Worm (Caenorhabditis elegans) whole organism, L4 larva: Measurements from ENCODE around the gene lir-2.

Source experiments
- F10B5.3 ChIP-seq: sonication (generic microtip); optimal IDR thresholded peaks from 2 replicates; lab custom pipeline; 2016; ENCODE audit warnings: mild to moderate bottlenecking, missing genetic modification characterization, missing compliant biosample characterization
- F26F4.8 ChIP-seq: fragments of 200-800 bp; sonication (Bioruptor generic); conservative IDR thresholded peaks from 2 replicates; pipeline ENCODE4 v1.3.6; 2022; ENCODE audit warnings: missing genetic modification characterization, missing compliant biosample characterization
- F49E8.2 ChIP-seq: sonication (generic microtip); optimal IDR thresholded peaks from 2 replicates; lab custom pipeline; 2016; ENCODE audit warnings: missing compliant biosample characterization, mild to moderate bottlenecking, missing genetic modification characterization, borderline replicate concordance
- Y105C5A.15 ChIP-seq: fragments of 200-800 bp; sonication (Bioruptor generic); IDR thresholded peaks from 2 replicates; pipeline ENCODE4 v1.3.6; 2022; ENCODE audit warnings: missing genetic modification characterization, missing compliant biosample characterization
- Y5F2A.4 ChIP-seq: fragments of 200-800 bp; sonication (Bioruptor generic); optimal IDR thresholded peaks from 2 replicates; lab custom pipeline; 2018; ENCODE audit warnings: mild to moderate bottlenecking, missing genetic modification characterization, missing compliant biosample characterization
- Y75B8A.6 ChIP-seq: fragments of 200-800 bp; sonication (Bioruptor generic); IDR thresholded peaks from 2 replicates; pipeline ENCODE4 v1.3.6; 2022; ENCODE audit warnings: missing genetic modification reagents, missing genetic modification characterization, missing compliant biosample characterization
- ZK337.2 ChIP-seq: fragments of 200-800 bp; sonication (Bioruptor generic); IDR thresholded peaks from 2 replicates; pipeline ENCODE4 v1.3.6; 2022; ENCODE audit warnings: missing genetic modification reagents, missing genetic modification characterization, missing compliant biosample characterization
- ceh-28 ChIP-seq: fragments of 150-350 bp; optimal IDR thresholded peaks from 2 replicates; lab custom pipeline; 2014; ENCODE audit warnings: missing biosample characterization, missing genetic modification reagents, missing genetic modification characterization
- ceh-44 ChIP-seq: fragments of 200-800 bp; sonication (Bioruptor generic); IDR thresholded peaks from 2 replicates; pipeline ENCODE4 v1.3.6; 2022; ENCODE audit warnings: missing genetic modification reagents, missing genetic modification characterization, missing compliant biosample characterization
- ceh-62 ChIP-seq: sonication (generic microtip); optimal IDR thresholded peaks from 2 replicates; lab custom pipeline; 2017; ENCODE audit warnings: missing biosample characterization, missing genetic modification characterization
- ceh-82 ChIP-seq: sonication (generic microtip); optimal IDR thresholded peaks from 2 replicates; lab custom pipeline; 2017; ENCODE audit warnings: missing biosample characterization, missing genetic modification characterization
- ces-1 ChIP-seq: fragments of 150-350 bp; sonication (generic microtip); optimal IDR thresholded peaks from 4 replicates; lab custom pipeline; 2014; ENCODE audit warnings: missing biosample characterization, missing genetic modification reagents, missing genetic modification characterization
- daf-19 ChIP-seq: fragments of 200-800 bp; sonication (Bioruptor generic); conservative IDR thresholded peaks from 2 replicates; pipeline ENCODE4 v1.3.6; 2022; ENCODE audit warnings: missing genetic modification characterization, missing compliant biosample characterization
- dmd-9 ChIP-seq: fragments of 200-800 bp; sonication (Bioruptor generic); IDR thresholded peaks from 2 replicates; pipeline ENCODE4 v1.3.6; 2022; ENCODE audit warnings: missing genetic modification reagents, missing genetic modification characterization, missing compliant biosample characterization
- dpl-1 ChIP-seq: fragments of 150-350 bp; optimal IDR thresholded peaks from 2 replicates; lab custom pipeline; 2014; ENCODE audit warnings: missing biosample characterization, missing genetic modification reagents, missing genetic modification characterization
- egl-27 ChIP-seq: sonication (generic microtip); optimal IDR thresholded peaks from 3 replicates; lab custom pipeline; 2017; ENCODE audit warnings: missing biosample characterization, missing genetic modification reagents, missing genetic modification characterization
- egl-43 ChIP-seq: fragments of 200-800 bp; sonication (Bioruptor generic); IDR thresholded peaks from 2 replicates; pipeline ENCODE4 v1.3.6; 2022; ENCODE audit warnings: missing genetic modification reagents, missing genetic modification characterization, missing compliant biosample characterization
- fos-1 ChIP-seq: fragments of 150-350 bp; optimal IDR thresholded peaks from 2 replicates; lab custom pipeline; 2014; ENCODE audit warnings: missing biosample characterization, missing genetic modification characterization
- hif-1 ChIP-seq, 2 experiments: sonication (generic microtip); optimal IDR thresholded peaks; 2 replicates each; lab custom pipeline; 2016 to 2017; ENCODE audit warnings: missing compliant biosample characterization in 2 of 2, missing genetic modification characterization in 2 of 2, missing genetic modification reagents in 2 of 2, missing genotype in 2 of 2, mild to moderate bottlenecking in 1 of 2
- lin-29 ChIP-seq: fragments of 200-800 bp; sonication (Bioruptor generic); IDR thresholded peaks from 2 replicates; pipeline ENCODE4 v1.3.6; 2022; ENCODE audit warnings: missing genetic modification reagents, missing genetic modification characterization, missing compliant biosample characterization
- lin-38 ChIP-seq: fragments of 200-800 bp; sonication (Bioruptor generic); IDR thresholded peaks from 2 replicates; pipeline ENCODE4 v1.3.6; 2022; ENCODE audit warnings: missing genetic modification reagents, missing genetic modification characterization, missing compliant biosample characterization
- lin-39 ChIP-seq: fragments of 150-350 bp; optimal IDR thresholded peaks from 2 replicates; lab custom pipeline; 2014; ENCODE audit warnings: missing biosample characterization, missing genetic modification reagents, missing genetic modification characterization
- madf-5 ChIP-seq, 2 experiments: fragments of 200-800 bp; sonication (Bioruptor generic); IDR thresholded peaks; 2 replicates each; pipeline ENCODE4 v1.3.6; 2022; ENCODE audit warnings: missing compliant biosample characterization in 2 of 2, missing genetic modification characterization in 2 of 2
- mdt-29 ChIP-seq: fragments of 200-800 bp; sonication (Bioruptor generic); IDR thresholded peaks from 2 replicates; pipeline ENCODE4 v1.3.6; 2022; ENCODE audit warnings: missing genetic modification reagents, missing genetic modification characterization, missing compliant biosample characterization
- mxl-2 ChIP-seq: fragments of 200-800 bp; sonication (Bioruptor generic); conservative IDR thresholded peaks from 2 replicates; pipeline ENCODE4 v1.3.6; 2022; ENCODE audit warnings: missing genetic modification reagents, missing genetic modification characterization, missing compliant biosample characterization
- nhr-10 ChIP-seq: fragments of 150-350 bp; optimal IDR thresholded peaks from 2 replicates; lab custom pipeline; 2014; ENCODE audit warnings: missing biosample characterization, missing genetic modification characterization
- nhr-102 ChIP-seq: sonication (generic microtip); optimal IDR thresholded peaks from 2 replicates; lab custom pipeline; 2016; ENCODE audit warnings: mild to moderate bottlenecking, missing genetic modification characterization, moderate library complexity, missing compliant biosample characterization
- nhr-11 ChIP-seq: fragments of 150-350 bp; optimal IDR thresholded peaks from 2 replicates; lab custom pipeline; 2014; ENCODE audit warnings: missing biosample characterization, missing genetic modification characterization
- nhr-25 ChIP-seq: sonication (generic microtip); optimal IDR thresholded peaks from 2 replicates; lab custom pipeline; 2017; ENCODE audit warnings: missing genetic modification characterization, mild to moderate bottlenecking, missing compliant biosample characterization, antibody characterized with exemption, moderate library complexity, borderline replicate concordance; ENCODE audit not compliant: insufficient read depth
- nhr-28 ChIP-seq: fragments of 150-350 bp; optimal IDR thresholded peaks from 2 replicates; lab custom pipeline; 2014; ENCODE audit warnings: missing biosample characterization, missing genetic modification characterization
- nhr-76 ChIP-seq: fragments of 150-350 bp; optimal IDR thresholded peaks from 2 replicates; lab custom pipeline; 2014; ENCODE audit warnings: missing biosample characterization, missing genetic modification characterization
- nhr-77 ChIP-seq: fragments of 150-350 bp; optimal IDR thresholded peaks from 2 replicates; lab custom pipeline; 2014; ENCODE audit warnings: missing biosample characterization, missing genetic modification characterization
- pha-4 ChIP-seq, 2 experiments: fragments of 150-350 bp in 1 of 2; fragments of 200-800 bp in 1 of 2; sonication (Bioruptor generic) in 1 of 2; IDR thresholded peaks in 1 of 2; optimal IDR thresholded peaks in 1 of 2; 2 replicates each; pipeline versions ENCODE4 v1.3.6 to Lab custom; 2014 to 2022; ENCODE audit warnings: missing genetic modification characterization in 2 of 2, missing genetic modification reagents in 2 of 2, missing biosample characterization in 1 of 2, missing compliant biosample characterization in 1 of 2
- pqm-1 ChIP-seq: sonication (generic microtip); optimal IDR thresholded peaks from 2 replicates; lab custom pipeline; 2017; ENCODE audit warnings: missing biosample characterization, missing genetic modification characterization
- saeg-2 ChIP-seq: fragments of 200-800 bp; sonication (Bioruptor generic); IDR thresholded peaks from 2 replicates; pipeline ENCODE4 v1.3.6; 2022; ENCODE audit warnings: missing genetic modification reagents, missing genetic modification characterization, missing compliant biosample characterization
- snpc-4 ChIP-seq: fragments of 150-350 bp; optimal IDR thresholded peaks from 2 replicates; lab custom pipeline; 2014; ENCODE audit warnings: missing biosample characterization, missing genetic modification characterization
- unc-39 ChIP-seq: sonication (generic microtip); optimal IDR thresholded peaks from 2 replicates; lab custom pipeline; 2017; ENCODE audit warnings: missing biosample characterization, missing genetic modification characterization
- unc-62 ChIP-seq, 3 experiments: fragments of 150-350 bp in 1 of 3; sonication (generic microtip); optimal IDR thresholded peaks in 2 of 3; peaks in 1 of 3; 1 replicate in 1 of 3; 2 replicates in 2 of 3; lab custom pipeline; 2014 to 2017; ENCODE audit warnings: missing biosample characterization in 3 of 3, missing genetic modification characterization in 3 of 3, missing genetic modification reagents in 3 of 3, missing genotype in 1 of 3
- vab-7 ChIP-seq: fragments of 200-800 bp; sonication (Bioruptor generic); IDR thresholded peaks from 2 replicates; pipeline ENCODE4 v1.3.6; 2022; ENCODE audit warnings: missing genetic modification reagents, missing genetic modification characterization, missing compliant biosample characterization
- zfp-3 ChIP-seq: fragments of 200-800 bp; sonication (Bioruptor generic); conservative IDR thresholded peaks from 2 replicates; pipeline ENCODE4 v1.3.6; 2022; ENCODE audit warnings: missing genetic modification reagents, missing genetic modification characterization, missing compliant biosample characterization
- zip-2 ChIP-seq: fragments of 150-350 bp; optimal IDR thresholded peaks from 2 replicates; lab custom pipeline; 2014; ENCODE audit warnings: missing biosample characterization, missing genetic modification characterization
- ztf-11 ChIP-seq: fragments of 150-350 bp; optimal IDR thresholded peaks from 2 replicates; lab custom pipeline; 2014; ENCODE audit warnings: missing biosample characterization, missing genetic modification characterization
- ztf-7 ChIP-seq: fragments of 150-350 bp; optimal IDR thresholded peaks from 2 replicates; lab custom pipeline; 2014; ENCODE audit warnings: missing biosample characterization, missing genetic modification characterization

lir-2 gene

ce11 chrII:7631171-7631570, 35.9 kb upstream of the lir-2 start (continued):
- TF ChIP-seq F49E8.2 (tag; lab: Kevin White, UChicago) (no peak), nhr-76 (tag; lab: Kevin White, UChicago) (no peak), dmd-9 (GFP tag; lab: Robert Waterston, UW) (no peak), lin-39 (tag; lab: Kevin White, UChicago) (no peak), lin-38 (GFP tag; lab: Robert Waterston, UW) (no peak), ztf-11 (no peak), ZK337.2 (GFP tag; lab: Robert Waterston, UW) (no peak), pqm-1 (no peak), nhr-11 (tag; lab: Kevin White, UChicago) (no peak), fos-1 (tag; lab: Kevin White, UChicago) (no peak), Y105C5A.15 (GFP tag; lab: Robert Waterston, UW) (no peak), zfp-3 (no peak), hif-1 (tag; optimal IDR thresholded peaks at IDR 0.05; lab: Kevin White, UChicago) (no peak), saeg-2 (no peak), zip-2 (no peak), nhr-28 (peak; percentile 33), ceh-82 (tag; lab: Kevin White, UChicago) (no peak), daf-19 (GFP tag; lab: Robert Waterston, UW) (no peak), egl-27 (no peak), mxl-2 (no peak), unc-62 (GFP tag; optimal IDR thresholded peaks at IDR 0.05 in 1 of 2; lab: Kevin White, UChicago) (no peak), unc-62 (tag; optimal IDR thresholded peaks at IDR 0.05; lab: Kevin White, UChicago) (no peak), Y75B8A.6 (GFP tag; lab: Robert Waterston, UW) (no peak), nhr-10 (tag; lab: Kevin White, UChicago) (peak; percentile 61), ceh-62 (no peak), nhr-77 (tag; lab: Kevin White, UChicago) (no peak), madf-5 (GFP tag; IDR thresholded peaks at IDR 0.05; lab: Robert Waterston, UW) (no peak), nhr-102 (tag; lab: Kevin White, UChicago) (no peak), egl-43 (GFP tag; lab: Robert Waterston, UW) (no peak), mdt-29 (GFP tag; lab: Robert Waterston, UW) (no peak), F10B5.3 (tag; lab: Kevin White, UChicago) (no peak), F26F4.8 (GFP tag; lab: Robert Waterston, UW) (no peak), snpc-4 (no peak), nhr-25 (no peak), ceh-28 (tag; lab: Kevin White, UChicago) (no peak), ztf-7 (tag; lab: Kevin White, UChicago) (no peak), ceh-44 (GFP tag; lab: Robert Waterston, UW) (no peak), ces-1 (GFP tag; lab: Kevin White, UChicago) (no peak), lin-29 (no peak), Y5F2A.4 (GFP tag; lab: Kevin White, UChicago) (no peak), pha-4 (GFP tag; IDR thresholded peaks at IDR 0.05; lab: Robert Waterston, UW) (no peak), pha-4 (tag; optimal IDR thresholded peaks at IDR 0.05; lab: Kevin White, UChicago) (no peak), vab-7 (GFP tag; lab: Robert Waterston, UW) (no peak), unc-39 (tag; lab: Kevin White, UChicago) (no peak), dpl-1 (GFP tag; lab: Kevin White, UChicago) (no peak)
